Worm (Caenorhabditis elegans) whole organism, L2 larva: ENCODE results near the gene nlp-19.

Source experiments
- C34F6.9 ChIP-seq: fragments of 150-350 bp; optimal IDR thresholded peaks from 2 replicates; lab custom pipeline; 2014; ENCODE audit warnings: missing biosample characterization, missing genetic modification characterization
- F13H6.1 ChIP-seq: sonication (generic microtip); optimal IDR thresholded peaks from 2 replicates; lab custom pipeline; 2016; ENCODE audit warnings: missing genetic modification characterization, missing compliant biosample characterization
- R02D3.7 ChIP-seq: fragments of 150-350 bp; optimal IDR thresholded peaks from 2 replicates; lab custom pipeline; 2014; ENCODE audit warnings: missing biosample characterization, missing genetic modification characterization
- Y55F3AM.14 ChIP-seq: fragments of 200-800 bp; sonication (Bioruptor generic); optimal IDR thresholded peaks from 2 replicates; lab custom pipeline; 2018; ENCODE audit warnings: mild to moderate bottlenecking, missing genetic modification characterization, missing compliant biosample characterization
- ZK546.5 ChIP-seq: sonication (generic microtip); optimal IDR thresholded peaks from 2 replicates; lab custom pipeline; 2017; ENCODE audit warnings: missing biosample characterization, missing genetic modification characterization
- alr-1 ChIP-seq: fragments of 150-350 bp; optimal IDR thresholded peaks from 2 replicates; lab custom pipeline; 2014; ENCODE audit warnings: missing biosample characterization, missing genetic modification characterization
- aly-2 ChIP-seq: fragments of 150-350 bp; optimal IDR thresholded peaks from 2 replicates; lab custom pipeline; 2014; ENCODE audit warnings: missing biosample characterization, missing genetic modification characterization
- ama-1 ChIP-seq: fragments of 150-350 bp; optimal IDR thresholded peaks from 2 replicates; lab custom pipeline; 2018; ENCODE audit warnings: inconsistent platforms
- blmp-1 ChIP-seq: sonication (generic microtip); optimal IDR thresholded peaks from 2 replicates; lab custom pipeline; 2017; ENCODE audit warnings: missing genetic modification characterization, mild to moderate bottlenecking, missing compliant biosample characterization, antibody characterized with exemption, moderate library complexity; ENCODE audit not compliant: insufficient read depth
- ceh-16 ChIP-seq: fragments of 150-350 bp; optimal IDR thresholded peaks from 2 replicates; lab custom pipeline; 2014; ENCODE audit warnings: missing biosample characterization, missing genetic modification characterization
- dmd-4 ChIP-seq: sonication (generic microtip); optimal IDR thresholded peaks from 2 replicates; lab custom pipeline; 2017; ENCODE audit warnings: missing biosample characterization, missing genetic modification characterization
- elt-1 ChIP-seq: fragments of 150-350 bp; optimal IDR thresholded peaks from 2 replicates; lab custom pipeline; 2014; ENCODE audit warnings: missing biosample characterization, missing genetic modification characterization
- elt-3 ChIP-seq: sonication (generic microtip); optimal IDR thresholded peaks from 2 replicates; lab custom pipeline; 2017; ENCODE audit warnings: missing biosample characterization, missing genetic modification characterization
- fos-1 ChIP-seq: fragments of 150-350 bp; optimal IDR thresholded peaks from 2 replicates; lab custom pipeline; 2014; ENCODE audit warnings: missing biosample characterization, missing genetic modification characterization
- lin-11 ChIP-seq: fragments of 150-350 bp; sonication (generic microtip); optimal IDR thresholded peaks from 2 replicates; lab custom pipeline; 2014; ENCODE audit warnings: missing biosample characterization, missing genetic modification characterization, inconsistent platforms, mixed read lengths
- lin-13 ChIP-seq: fragments of 150-350 bp; optimal IDR thresholded peaks from 2 replicates; lab custom pipeline; 2014; ENCODE audit warnings: missing biosample characterization, missing genetic modification reagents, missing genetic modification characterization
- lin-39 ChIP-seq: fragments of 150-350 bp; optimal IDR thresholded peaks from 2 replicates; lab custom pipeline; 2014; ENCODE audit warnings: missing biosample characterization, missing genetic modification reagents, missing genetic modification characterization
- mab-5 ChIP-seq: fragments of 150-350 bp; optimal IDR thresholded peaks from 2 replicates; lab custom pipeline; 2014; ENCODE audit warnings: missing biosample characterization, missing genetic modification characterization
- mbf-1 ChIP-seq: sonication (generic microtip); optimal IDR thresholded peaks from 2 replicates; lab custom pipeline; 2017; ENCODE audit warnings: missing biosample characterization, missing genetic modification characterization
- nhr-11 ChIP-seq: fragments of 150-350 bp; optimal IDR thresholded peaks from 2 replicates; lab custom pipeline; 2014; ENCODE audit warnings: missing biosample characterization, missing genetic modification characterization
- nhr-12 ChIP-seq: fragments of 150-350 bp; optimal IDR thresholded peaks from 2 replicates; lab custom pipeline; 2014; ENCODE audit warnings: missing biosample characterization, missing genetic modification characterization
- nhr-129 ChIP-seq: fragments of 150-350 bp; optimal IDR thresholded peaks from 2 replicates; lab custom pipeline; 2014; ENCODE audit warnings: missing biosample characterization, missing genetic modification characterization
- nhr-23 ChIP-seq: fragments of 150-350 bp; optimal IDR thresholded peaks from 2 replicates; lab custom pipeline; 2014; ENCODE audit warnings: missing biosample characterization, missing genetic modification reagents, missing genetic modification characterization
- nhr-237 ChIP-seq: fragments of 150-350 bp; optimal IDR thresholded peaks from 2 replicates; lab custom pipeline; 2014; ENCODE audit warnings: missing biosample characterization, missing genetic modification characterization
- nhr-25 ChIP-seq: fragments of 150-350 bp; sonication (generic microtip); optimal IDR thresholded peaks from 3 replicates; lab custom pipeline; 2014; ENCODE audit warnings: missing biosample characterization, missing genetic modification characterization
- nhr-6 ChIP-seq: fragments of 150-350 bp; optimal IDR thresholded peaks from 2 replicates; lab custom pipeline; 2014; ENCODE audit warnings: missing biosample characterization, missing genetic modification characterization
- sma-3 ChIP-seq: sonication (generic microtip); optimal IDR thresholded peaks from 2 replicates; lab custom pipeline; 2016; ENCODE audit warnings: missing genetic modification reagents, missing genetic modification characterization, missing compliant biosample characterization
- sma-9 ChIP-seq, 2 experiments: fragments of 150-350 bp in 1 of 2; sonication (generic microtip) in 1 of 2; optimal IDR thresholded peaks; 2 replicates each; lab custom pipeline; 2014 to 2016; ENCODE audit warnings: missing genetic modification characterization in 2 of 2, mild to moderate bottlenecking in 1 of 2, missing biosample characterization in 1 of 2, missing compliant biosample characterization in 1 of 2, missing genetic modification reagents in 1 of 2, moderate library complexity in 1 of 2
- snpc-4 ChIP-seq: fragments of 150-350 bp; optimal IDR thresholded peaks from 2 replicates; lab custom pipeline; 2014; ENCODE audit warnings: missing biosample characterization, missing genetic modification characterization
- ztf-1 ChIP-seq: fragments of 200-800 bp; sonication (Bioruptor generic); conservative IDR thresholded peaks from 2 replicates; pipeline ENCODE4 v1.3.6; 2022; ENCODE audit warnings: missing genetic modification characterization, missing compliant biosample characterization
- ztf-11 ChIP-seq: sonication (generic microtip); optimal IDR thresholded peaks from 2 replicates; lab custom pipeline; 2017; ENCODE audit warnings: missing biosample characterization, missing genetic modification characterization
- ztf-4 ChIP-seq: fragments of 150-350 bp; optimal IDR thresholded peaks from 2 replicates; lab custom pipeline; 2014; ENCODE audit warnings: missing biosample characterization, missing genetic modification characterization

Gene nlp-19

DNA sequence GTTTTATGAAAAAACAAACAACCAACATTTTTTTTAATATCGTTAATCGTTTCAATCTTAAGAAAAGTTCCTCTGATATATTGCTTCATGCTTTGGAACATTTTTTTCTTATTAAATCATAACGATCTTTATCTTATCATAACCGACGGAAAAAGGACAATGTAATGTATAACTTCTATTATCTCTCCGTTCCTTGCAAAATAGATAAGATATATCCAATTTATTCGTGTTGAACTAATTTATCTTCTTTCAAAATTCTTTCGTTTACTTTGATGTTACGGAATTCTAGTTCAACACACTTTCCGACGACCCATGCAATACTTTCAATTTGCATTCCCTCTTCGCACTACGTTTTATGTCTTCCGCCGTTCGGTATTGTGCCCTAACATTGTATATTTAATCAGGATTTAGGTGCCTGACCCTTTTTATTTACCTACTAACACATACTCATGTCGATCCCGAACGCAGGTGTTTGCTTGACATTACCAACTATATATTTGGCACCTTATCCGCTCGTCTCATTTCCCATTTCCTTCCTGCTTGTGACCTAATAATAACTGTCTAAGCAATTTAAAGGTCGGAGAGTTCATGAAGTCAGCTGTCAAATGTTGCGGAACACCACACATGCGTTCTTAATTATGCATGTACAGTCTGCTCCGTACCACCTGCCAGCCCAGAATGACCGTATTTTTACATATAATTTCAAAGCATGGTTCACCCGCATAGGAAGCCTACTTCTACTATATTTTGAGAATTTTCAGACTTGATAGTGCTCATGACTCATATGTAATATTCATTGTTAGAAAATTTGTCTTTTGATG, 33.0 kb downstream of the nlp-19 start:
- TF ChIP-seq ZK546.5 (tag; lab: Kevin White, UChicago) = no peak
- TF ChIP-seq elt-3 (tag; lab: Kevin White, UChicago) = no peak
- TF ChIP-seq blmp-1 = no peak
- TF ChIP-seq lin-39 (tag; lab: Kevin White, UChicago) = no peak
- no peak for TF ChIP-seq C34F6.9
- TF ChIP-seq elt-1 = no peak
- no peak for TF ChIP-seq nhr-23 (tag; lab: Kevin White, UChicago)
- TF ChIP-seq nhr-25 (tag; lab: Kevin White, UChicago) = no peak
- no peak for TF ChIP-seq sma-9 (GFP tag; optimal IDR thresholded peaks at IDR 0.05; lab: Kevin White, UChicago)
- no peak for TF ChIP-seq sma-9 (tag; optimal IDR thresholded peaks at IDR 0.05; lab: Kevin White, UChicago)
- TF ChIP-seq snpc-4 (tag; lab: Kevin White, UChicago) = no peak
- no peak for TF ChIP-seq nhr-6

ce11 chrX:10992177-10992576, 33.6 kb downstream of the nlp-19 start, which contains the start of gene ver-3:
TSS of gene ver-3 (plus strand) at chrX:10992477.
- TF ChIP-seq mab-5 (no peak), nhr-11 (no peak), lin-13 (GFP tag; lab: Kevin White, UChicago) (no peak)

- TF ChIP-seq lin-39 (tag; lab: Kevin White, UChicago) = no peak
- no peak for TF ChIP-seq ztf-1 (GFP tag; lab: Robert Waterston, UW)
- no peak for TF ChIP-seq ama-1
- no peak for TF ChIP-seq nhr-11
- no peak for TF ChIP-seq dmd-4 (tag; lab: Kevin White, UChicago)
- no peak for TF ChIP-seq lin-11 (tag; lab: Kevin White, UChicago)
- TF ChIP-seq nhr-12 (tag; lab: Kevin White, UChicago) = no peak
- TF ChIP-seq sma-3 (GFP tag; lab: Kevin White, UChicago) = no peak
- no peak for TF ChIP-seq R02D3.7 (tag; lab: Kevin White, UChicago)
- no peak for TF ChIP-seq alr-1 (tag; lab: Kevin White, UChicago)
- TF ChIP-seq F13H6.1 (tag; lab: Kevin White, UChicago) = no peak
Measured at ce11 chrX:10999176-10999575, 40.6 kb downstream of the nlp-19 start, which contains the start of gene F59F3.6. TSS of gene F59F3.6 (minus strand) at chrX:10999276.

DNA sequence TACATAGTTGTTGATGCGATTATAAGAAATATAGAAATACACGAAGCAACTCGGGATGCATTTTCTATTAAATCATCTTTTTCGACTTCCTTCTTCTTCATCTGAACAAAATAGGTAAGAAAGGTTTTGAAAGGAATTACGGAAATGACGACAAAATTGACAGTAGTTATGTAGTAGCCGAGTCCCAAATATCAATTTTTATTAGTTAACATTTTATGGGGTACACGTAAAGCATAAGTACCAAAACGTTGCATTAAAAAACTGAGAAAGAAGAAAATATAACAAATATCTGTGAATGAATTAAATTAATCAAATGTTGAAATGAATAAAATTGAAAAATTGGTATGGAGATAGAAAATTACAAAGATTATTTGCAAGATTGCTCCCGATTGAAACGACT, 43.2 kb downstream of the nlp-19 start, which contains the start of gene col-177:
col-177 (minus strand) TSS at position 101 of the 400 bp plus-strand sequence.
- TF ChIP-seq fos-1 (tag; lab: Kevin White, UChicago) (no peak), ztf-4 (tag; lab: Kevin White, UChicago) (no peak), lin-39 (tag; lab: Kevin White, UChicago) (no peak), dmd-4 (tag; lab: Kevin White, UChicago) (no peak), lin-13 (GFP tag; lab: Kevin White, UChicago) (no peak), mab-5 (no peak), nhr-6 (no peak), R02D3.7 (tag; lab: Kevin White, UChicago) (no peak), nhr-11 (no peak), nhr-25 (tag; lab: Kevin White, UChicago) (no peak), mbf-1 (tag; lab: Kevin White, UChicago) (no peak), aly-2 (tag; lab: Kevin White, UChicago) (no peak), ztf-11 (tag; lab: Kevin White, UChicago) (no peak), nhr-237 (tag; lab: Kevin White, UChicago) (no peak), nhr-129 (no peak)
- TF ChIP-seq, all 48 proteins: peak for 0

DNA sequence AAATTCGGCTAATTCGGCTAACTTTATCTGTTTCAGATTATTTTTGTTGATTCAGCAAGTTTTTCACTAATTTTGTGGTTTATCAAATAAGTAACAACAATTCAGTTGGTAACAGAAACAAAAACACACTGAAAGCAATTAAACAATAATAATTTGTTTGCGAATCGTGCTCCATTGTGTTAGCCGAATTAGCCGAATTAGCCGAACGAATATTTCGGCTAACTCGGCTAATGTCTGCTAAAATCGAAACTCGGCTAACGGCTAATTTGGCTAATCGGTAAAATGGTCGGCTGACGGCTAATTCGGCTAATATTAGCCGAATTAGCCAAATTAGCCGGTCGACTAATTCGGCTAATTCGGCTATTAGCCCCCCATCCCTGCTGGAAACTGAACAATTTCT, 45.2 kb downstream of the nlp-19 start:
- TF ChIP-seq elt-3 (tag; lab: Kevin White, UChicago) = no peak
- TF ChIP-seq lin-39 (tag; lab: Kevin White, UChicago) = no peak
- no peak for TF ChIP-seq fos-1 (tag; lab: Kevin White, UChicago)
- no peak for TF ChIP-seq ZK546.5 (tag; lab: Kevin White, UChicago)
- no peak for TF ChIP-seq mbf-1 (tag; lab: Kevin White, UChicago)
- TF ChIP-seq nhr-12 (tag; lab: Kevin White, UChicago) = no peak
- TF ChIP-seq ceh-16 (tag; lab: Kevin White, UChicago) = no peak
- no peak for TF ChIP-seq lin-13 (GFP tag; lab: Kevin White, UChicago)
- TF ChIP-seq Y55F3AM.14 (GFP tag; lab: Kevin White, UChicago) = no peak
- no peak for TF ChIP-seq sma-9 (GFP tag; optimal IDR thresholded peaks at IDR 0.05; lab: Kevin White, UChicago)
- no peak for TF ChIP-seq sma-9 (tag; optimal IDR thresholded peaks at IDR 0.05; lab: Kevin White, UChicago)
- TF ChIP-seq, all 48 proteins: peak for 0
